Worm (Caenorhabditis elegans): Measurements from ENCODE around the gene txbp-3.
A peak's percentile ranks its signal among the peaks of the same experiment; 100 is the strongest.

The txbp-3 gene

ce11 chrIII:5078062-5078461 lies 30.8 kb upstream of the txbp-3 start (continued):
- TF ChIP-seq Y53G8AR.9 (GFP tag; conservative IDR thresholded peaks at IDR 0.05) (0 out of 2 replicates have a peak, but pooled peaks have one; percentile 44), ZK185.1 (tag; optimal IDR thresholded peaks at IDR 0.05; ENCODE audit: poor library complexity, severe bottlenecking) (no peak), madf-6 (GFP tag; IDR thresholded peaks at IDR 0.05) (no peak), snpc-3.4 (tag; optimal IDR thresholded peaks at IDR 0.05) (no peak), hlh-26 (GFP tag; conservative IDR thresholded peaks at IDR 0.05) (no peak), akir-1 (GFP tag; optimal IDR thresholded peaks at IDR 0.05) (no peak), mxl-1 (tag; optimal IDR thresholded peaks at IDR 0.05) (no peak), lin-26 (GFP tag; IDR thresholded peaks at IDR 0.05) (no peak), nfya-2 (GFP tag; IDR thresholded peaks at IDR 0.05) (no peak), T07F8.4 (tag; optimal IDR thresholded peaks at IDR 0.05) (no peak), rcor-1 (GFP tag; IDR thresholded peaks at IDR 0.05) (no peak), dox-1 (GFP tag; IDR thresholded peaks at IDR 0.05) (peak; percentile 21; the same call in 1 of the 2 replicates), hmg-1.2 (GFP tag; IDR thresholded peaks at IDR 0.05) (peak; percentile 16; the same call in 1 of the 2 replicates), F10E7.11 (tag; optimal IDR thresholded peaks at IDR 0.05) (no peak), nfyb-1 (GFP tag; IDR thresholded peaks at IDR 0.05) (0 out of 2 replicates have a peak, but pooled peaks have one; percentile 42), Y79H2A.3 (GFP tag; conservative IDR thresholded peaks at IDR 0.05) (no peak), egrh-3 (GFP tag; IDR thresholded peaks at IDR 0.05) (no peak), madf-10 (tag; optimal IDR thresholded peaks at IDR 0.05) (no peak), athp-1 (tag; optimal IDR thresholded peaks at IDR 0.05) (no peak), nhr-179 (tag; optimal IDR thresholded peaks at IDR 0.05) (no peak), F49E8.2 (tag; optimal IDR thresholded peaks at IDR 0.05; ENCODE audit: insufficient read depth) (no peak), xnd-1 (tag; optimal IDR thresholded peaks at IDR 0.05) (no peak), nhr-120 (GFP tag; IDR thresholded peaks at IDR 0.05) (no peak), dpff-1 (tag; optimal IDR thresholded peaks at IDR 0.05) (no peak), ztf-6 (GFP tag; IDR thresholded peaks at IDR 0.05) (no peak), K12H6.12 (tag; optimal IDR thresholded peaks at IDR 0.05) (peak; percentile 20), lag-1 (GFP tag; IDR thresholded peaks at IDR 0.05) (no peak), B0336.3 (GFP tag; IDR thresholded peaks at IDR 0.05) (no peak), egl-44 (GFP tag; IDR thresholded peaks at IDR 0.05) (no peak), cebp-2 (GFP tag; IDR thresholded peaks at IDR 0.05) (no peak), C17E4.6 (GFP tag; IDR thresholded peaks at IDR 0.05) (no peak), pbrm-1 (GFP tag; IDR thresholded peaks at IDR 0.05) (no peak), die-1 (tag; optimal IDR thresholded peaks at IDR 0.05) (no peak), gei-17 (GFP tag; optimal IDR thresholded peaks at IDR 0.05) (no peak), F57C9.4 (tag; optimal IDR thresholded peaks at IDR 0.05) (no peak), D2030.7 (GFP tag; IDR thresholded peaks at IDR 0.05) (no peak), attf-5 (GFP tag; optimal IDR thresholded peaks at IDR 0.05) (peak; percentile 45), ekl-4 (GFP tag; IDR thresholded peaks at IDR 0.05) (no peak), nfya-1 (tag; optimal IDR thresholded peaks at IDR 0.05; ENCODE audit: borderline replicate concordance, insufficient read depth) (no peak), ets-4 (GFP tag; optimal IDR thresholded peaks at IDR 0.05) (no peak), repo-1 (tag; optimal IDR thresholded peaks at IDR 0.05) (no peak), mes-4 (tag; optimal IDR thresholded peaks at IDR 0.05) (no peak), hlh-12 (tag; optimal IDR thresholded peaks at IDR 0.05) (no peak), nhr-90 (tag; optimal IDR thresholded peaks at IDR 0.05) (no peak), fkh-3 (tag; optimal IDR thresholded peaks at IDR 0.05) (no peak), bed-1 (GFP tag; IDR thresholded peaks at IDR 0.05) (no peak), sdz-38 (tag; optimal IDR thresholded peaks at IDR 0.05) (no peak), lin-54 (GFP tag; optimal IDR thresholded peaks at IDR 0.05) (no peak), tbx-9 (tag; optimal IDR thresholded peaks at IDR 0.05; ENCODE audit: borderline replicate concordance) (no peak), nhr-80 (tag; optimal IDR thresholded peaks at IDR 0.05) (peak; percentile 76)

Measured in whole organism, young adult.